Fruit fly (Drosophila melanogaster) whole organism, prepupa: Measurements from ENCODE around the gene CG31715.

Experiments
- CG15336 ChIP-seq: fragments of 200-800 bp; sonication (Bioruptor generic); IDR thresholded peaks from 2 replicates; pipeline ENCODE4 v1.3.6; 2022; ENCODE audit warnings: missing biosample characterization, missing genetic modification characterization
- CG1621 ChIP-seq: fragments of 200-800 bp; sonication (Bioruptor generic); optimal IDR thresholded peaks from 3 replicates; lab custom pipeline; 2018; ENCODE audit warnings: missing biosample characterization, mild to moderate bottlenecking, missing genetic modification characterization
- CG6808 ChIP-seq: fragments of 200-800 bp; sonication (Bioruptor generic); optimal IDR thresholded peaks from 3 replicates; lab custom pipeline; 2017; ENCODE audit warnings: missing biosample characterization, missing genetic modification characterization, mild to moderate bottlenecking, moderate library complexity, missing genetic modification reagents
- CG7368 ChIP-seq: fragments of 200-800 bp; sonication (Bioruptor generic); optimal IDR thresholded peaks from 3 replicates; lab custom pipeline; 2016; ENCODE audit warnings: missing biosample characterization, missing genetic modification characterization
- CG8119 ChIP-seq: fragments of 200-800 bp; sonication (Bioruptor generic); IDR thresholded peaks from 3 replicates; pipeline ENCODE4 v1.3.6; 2022; ENCODE audit warnings: missing biosample characterization, missing genetic modification characterization
- Eip78C ChIP-seq: fragments of 200-800 bp; sonication (Bioruptor generic); peaks from one replicate; lab custom pipeline; 2016; ENCODE audit warnings: missing biosample characterization, missing genetic modification characterization
- Gug ChIP-seq: fragments of 200-800 bp; sonication (Bioruptor generic); IDR thresholded peaks from 2 replicates; pipeline ENCODE4 v1.3.6; 2022; ENCODE audit warnings: missing biosample characterization, missing genetic modification characterization
- Lpt ChIP-seq: fragments of 200-800 bp; sonication (Bioruptor generic); optimal IDR thresholded peaks from 3 replicates; lab custom pipeline; 2016; ENCODE audit warnings: missing biosample characterization, missing genetic modification characterization
- topi ChIP-seq: fragments of 200-800 bp; sonication (Bioruptor generic); optimal IDR thresholded peaks from 3 replicates; lab custom pipeline; 2016; ENCODE audit warnings: missing biosample characterization, missing genetic modification characterization

DNA sequence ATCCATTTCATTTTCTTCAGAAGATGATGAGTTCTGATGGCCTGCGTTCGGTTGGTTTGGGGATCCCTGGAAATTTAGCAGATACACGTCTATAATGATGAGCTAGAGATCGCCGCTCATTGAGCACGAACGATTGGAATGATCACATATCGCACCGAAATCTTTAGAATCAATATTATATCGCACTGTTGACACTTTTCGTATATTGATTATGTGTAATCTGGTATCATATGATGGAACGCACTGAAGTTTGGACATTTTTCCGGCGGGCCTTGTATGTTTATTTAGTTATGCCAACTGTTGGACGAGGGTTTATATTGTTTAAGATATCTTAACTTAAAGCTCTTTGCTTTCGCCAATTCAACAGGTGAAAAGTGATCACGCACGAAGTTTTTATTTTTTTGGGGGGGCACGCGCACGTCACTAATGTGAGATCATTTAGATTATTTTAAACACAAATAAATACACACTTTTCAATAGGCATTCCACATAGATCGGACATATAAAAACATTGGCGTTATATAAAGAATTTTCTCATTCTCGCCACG lies 20.3 kb upstream of the CG31715 start:
- TF ChIP-seq CG8119 (GFP tag; lab: Robert Waterston, UW) (no peak), topi (GFP tag; lab: Kevin White, UChicago) (no peak), Gug (GFP tag; lab: Robert Waterston, UW) (no peak), CG15336 (no peak), Lpt (GFP tag; lab: Kevin White, UChicago) (no peak), Eip78C (peak; percentile 71), CG7368 (no peak), CG6808 (GFP tag; lab: Kevin White, UChicago) (no peak), CG1621 (tag; lab: Kevin White, UChicago) (no peak)
